Fruit fly (Drosophila melanogaster) whole organism, embryonic: ENCODE data around the gene CG31122.

Experiments used
- Antp ChIP-seq: fragments of 200-800 bp; sonication (Bioruptor generic); optimal IDR thresholded peaks from 3 replicates; lab custom pipeline; 2016; ENCODE audit warnings: missing biosample characterization, missing genetic modification characterization
- CG10274 ChIP-seq: fragments of 200-800 bp; sonication (Bioruptor generic); optimal IDR thresholded peaks from 3 replicates; lab custom pipeline; 2017; ENCODE audit warnings: missing biosample characterization, mild to moderate bottlenecking, missing genetic modification characterization
- CG11695 ChIP-seq: fragments of 200-800 bp; sonication (Bioruptor generic); IDR thresholded peaks from 3 replicates; pipeline ENCODE4 v1.3.6; 2022; ENCODE audit warnings: missing biosample characterization, missing genetic modification characterization
- CG12071 ChIP-seq: fragments of 200-800 bp; sonication (Bioruptor generic); optimal IDR thresholded peaks from 3 replicates; lab custom pipeline; 2018; ENCODE audit warnings: missing biosample characterization, mild to moderate bottlenecking, missing genetic modification characterization
- CG12104 ChIP-seq: fragments of 200-800 bp; sonication (Bioruptor generic); optimal IDR thresholded peaks from 3 replicates; lab custom pipeline; 2016; ENCODE audit warnings: missing biosample characterization, missing genetic modification characterization
- CG12155 ChIP-seq: fragments of 200-800 bp; sonication (Bioruptor generic); optimal IDR thresholded peaks from 3 replicates; lab custom pipeline; 2016; ENCODE audit warnings: missing biosample characterization, missing genetic modification characterization
- CG12299 ChIP-seq: fragments of 200-800 bp; sonication (Bioruptor generic); optimal IDR thresholded peaks from 2 replicates; lab custom pipeline; 2018; ENCODE audit warnings: missing biosample characterization, mild to moderate bottlenecking, missing genetic modification characterization
- CG13123 ChIP-seq: fragments of 200-800 bp; sonication (Bioruptor generic); optimal IDR thresholded peaks from 2 replicates; lab custom pipeline; 2016; ENCODE audit warnings: missing biosample characterization, missing genetic modification characterization
- CG13287 ChIP-seq: fragments of 200-800 bp; sonication (Bioruptor generic); IDR thresholded peaks from 2 replicates; pipeline ENCODE4 v1.3.6; 2022; ENCODE audit warnings: missing biosample characterization, missing genetic modification characterization; ENCODE audit not compliant: partially characterized antibody
- CG14014 ChIP-seq: fragments of 200-800 bp; sonication (Bioruptor generic); IDR thresholded peaks from 2 replicates; pipeline ENCODE4 v1.3.6; 2022; ENCODE audit warnings: missing biosample characterization, missing genetic modification characterization
- CG17612 ChIP-seq: fragments of 200-800 bp; sonication (Bioruptor generic); IDR thresholded peaks from 2 replicates; pipeline ENCODE4 v1.3.6; 2022; ENCODE audit warnings: missing biosample characterization, missing genetic modification characterization
- CG17829 ChIP-seq: fragments of 200-800 bp; optimal IDR thresholded peaks from 2 replicates; lab custom pipeline; 2019; ENCODE audit warnings: missing biosample characterization, mild to moderate bottlenecking, missing genetic modification characterization, moderate library complexity
- CG18011 ChIP-seq: fragments of 200-800 bp; sonication (Bioruptor generic); optimal IDR thresholded peaks from 2 replicates; lab custom pipeline; 2017; ENCODE audit warnings: missing biosample characterization, missing genetic modification characterization, mild to moderate bottlenecking, moderate library complexity, missing genotype
- CG30020 ChIP-seq: fragments of 200-800 bp; optimal IDR thresholded peaks from 2 replicates; lab custom pipeline; 2019; ENCODE audit warnings: missing biosample characterization, mild to moderate bottlenecking, missing genetic modification characterization, moderate library complexity
- CG30431 ChIP-seq: fragments of 200-800 bp; sonication (Bioruptor generic); optimal IDR thresholded peaks from 2 replicates; lab custom pipeline; 2017; ENCODE audit warnings: missing biosample characterization, missing genetic modification characterization
- CG31224 ChIP-seq: fragments of 200-800 bp; sonication (Bioruptor generic); IDR thresholded peaks from 2 replicates; pipeline ENCODE4 v1.3.6; 2022; ENCODE audit warnings: missing biosample characterization, missing genetic modification characterization
- CG7357 ChIP-seq: fragments of 200-800 bp; sonication (Bioruptor generic); IDR thresholded peaks from 3 replicates; pipeline ENCODE4 v1.3.6; 2022; ENCODE audit warnings: missing biosample characterization, missing genetic modification characterization
- D19A ChIP-seq: fragments of 200-800 bp; optimal IDR thresholded peaks from 3 replicates; lab custom pipeline; 2019; ENCODE audit warnings: missing biosample characterization, mild to moderate bottlenecking, missing genetic modification characterization, moderate library complexity
- Dref ChIP-seq: fragments of 200-800 bp; sonication (Bioruptor generic); IDR thresholded peaks from 2 replicates; pipeline ENCODE4 v1.3.6; 2022; ENCODE audit warnings: missing biosample characterization, missing genetic modification characterization
- Hmr ChIP-seq: fragments of 200-800 bp; sonication (Bioruptor generic); optimal IDR thresholded peaks from 3 replicates; lab custom pipeline; 2017; ENCODE audit warnings: mild to moderate bottlenecking, missing biosample characterization, missing genetic modification reagents, missing genetic modification characterization
- Max ChIP-seq: fragments of 200-800 bp; sonication (Bioruptor generic); optimal IDR thresholded peaks from 2 replicates; lab custom pipeline; 2016; ENCODE audit warnings: missing biosample characterization, mild to moderate bottlenecking, missing genetic modification characterization
- Myb ChIP-seq: fragments of 200-800 bp; sonication (Bioruptor generic); optimal IDR thresholded peaks from 2 replicates; lab custom pipeline; 2016; ENCODE audit warnings: missing biosample characterization, missing genetic modification characterization
- NK7.1 ChIP-seq: fragments of 200-800 bp; sonication (Bioruptor generic); optimal IDR thresholded peaks from 3 replicates; lab custom pipeline; 2016; ENCODE audit warnings: missing biosample characterization, missing genetic modification characterization
- Trl ChIP-seq, 3 experiments: fragments of >200 bp in 2 of 3; fragments of 200-800 bp in 1 of 3; sonication (Bioruptor generic) in 1 of 3; optimal IDR thresholded peaks; 2 replicates in 1 of 3; 3 replicates in 2 of 3; lab custom pipeline; 2016 to 2017; ENCODE audit warnings: missing biosample characterization in 1 of 3, missing genetic modification characterization in 1 of 3
- ab ChIP-seq: fragments of 200-800 bp; sonication (Bioruptor generic); optimal IDR thresholded peaks from 2 replicates; lab custom pipeline; 2016; ENCODE audit warnings: missing biosample characterization, missing genetic modification characterization
- al ChIP-seq: fragments of 200-800 bp; sonication (Bioruptor generic); IDR thresholded peaks from 2 replicates; pipeline ENCODE4 v1.3.6; 2022; ENCODE audit warnings: missing biosample characterization, missing genetic modification characterization
- ap ChIP-seq: fragments of 200-800 bp; sonication (Bioruptor generic); IDR thresholded peaks from 2 replicates; pipeline ENCODE4 v1.3.6; 2022; ENCODE audit warnings: missing biosample characterization, missing genetic modification characterization
- az2 ChIP-seq: fragments of 200-800 bp; sonication (Bioruptor generic); optimal IDR thresholded peaks from 3 replicates; lab custom pipeline; 2016; ENCODE audit warnings: missing biosample characterization, missing genetic modification characterization
- crp ChIP-seq, 2 experiments: fragments of 200-800 bp; sonication (Bioruptor generic); optimal IDR thresholded peaks; 2 replicates in 1 of 2; 3 replicates in 1 of 2; lab custom pipeline; 2017; ENCODE audit warnings: missing biosample characterization in 2 of 2, missing genetic modification characterization in 2 of 2, mild to moderate bottlenecking in 1 of 2, moderate library complexity in 1 of 2
- dati ChIP-seq: fragments of 200-800 bp; sonication (Bioruptor generic); IDR thresholded peaks from 2 replicates; pipeline ENCODE4 v1.3.6; 2022; ENCODE audit warnings: missing biosample characterization, missing genetic modification characterization
- disco-r ChIP-seq: fragments of 200-800 bp; sonication (Bioruptor generic); optimal IDR thresholded peaks from 2 replicates; lab custom pipeline; 2016; ENCODE audit warnings: missing biosample characterization, missing genetic modification characterization
- dmrt99B ChIP-seq: fragments of 200-800 bp; sonication (Bioruptor generic); optimal IDR thresholded peaks from 2 replicates; lab custom pipeline; 2018; ENCODE audit warnings: missing biosample characterization, mild to moderate bottlenecking, missing genetic modification characterization, moderate library complexity
- fd3F ChIP-seq: fragments of 200-800 bp; sonication (Bioruptor generic); optimal IDR thresholded peaks from 2 replicates; lab custom pipeline; 2018; ENCODE audit warnings: missing biosample characterization, mild to moderate bottlenecking, missing genetic modification characterization, moderate library complexity
- fd96Cb ChIP-seq: fragments of 200-800 bp; sonication (Bioruptor generic); optimal IDR thresholded peaks from 2 replicates; lab custom pipeline; 2018; ENCODE audit warnings: missing biosample characterization, mild to moderate bottlenecking, missing genetic modification characterization, moderate library complexity
- nau ChIP-seq: fragments of 200-800 bp; sonication (Bioruptor generic); optimal IDR thresholded peaks from 3 replicates; lab custom pipeline; 2017; ENCODE audit warnings: missing biosample characterization, mild to moderate bottlenecking, missing genetic modification characterization, missing genetic modification reagents
- nerfin-1 ChIP-seq: fragments of 200-800 bp; sonication (Bioruptor generic); optimal IDR thresholded peaks from 3 replicates; lab custom pipeline; 2019; ENCODE audit warnings: missing biosample characterization, mild to moderate bottlenecking, missing genetic modification characterization, moderate library complexity
- pzg ChIP-seq: fragments of 200-800 bp; sonication (Bioruptor generic); optimal IDR thresholded peaks from 3 replicates; lab custom pipeline; 2018; ENCODE audit warnings: missing biosample characterization, mild to moderate bottlenecking, missing genetic modification characterization, moderate library complexity
- ranshi ChIP-seq: fragments of 200-800 bp; sonication (Bioruptor generic); IDR thresholded peaks from 2 replicates; pipeline ENCODE4 v1.3.6; 2022; ENCODE audit warnings: missing biosample characterization, missing genetic modification characterization
- repo ChIP-seq: fragments of 200-800 bp; sonication (Bioruptor generic); optimal IDR thresholded peaks from 2 replicates; lab custom pipeline; 2016; ENCODE audit warnings: missing biosample characterization, missing genetic modification characterization
- rib ChIP-seq: fragments of 200-800 bp; sonication (Bioruptor generic); IDR thresholded peaks from 2 replicates; pipeline ENCODE4 v1.3.6; 2022; ENCODE audit warnings: missing biosample characterization, missing genetic modification characterization
- row ChIP-seq: fragments of 200-800 bp; sonication (Bioruptor generic); IDR thresholded peaks from 3 replicates; pipeline ENCODE4 v1.3.6; 2022; ENCODE audit warnings: missing biosample characterization, missing genetic modification characterization
- salm ChIP-seq: fragments of 200-800 bp; sonication (Bioruptor generic); optimal IDR thresholded peaks from 2 replicates; lab custom pipeline; 2018; ENCODE audit warnings: missing biosample characterization, mild to moderate bottlenecking, missing genetic modification characterization
- sens ChIP-seq: fragments of 200-800 bp; sonication (Bioruptor generic); peaks from one replicate; lab custom pipeline; 2016; ENCODE audit warnings: missing biosample characterization, missing genetic modification characterization
- slbo ChIP-seq: fragments of 200-800 bp; sonication (Bioruptor generic); IDR thresholded peaks from 2 replicates; pipeline ENCODE4 v1.3.6; 2022; ENCODE audit warnings: missing biosample characterization, missing genetic modification characterization
- tgo ChIP-seq: fragments of 200-800 bp; sonication (Bioruptor generic); IDR thresholded peaks from 3 replicates; pipeline ENCODE4 v1.3.6; 2022; ENCODE audit warnings: missing biosample characterization, missing genetic modification characterization
- tna ChIP-seq: fragments of 200-800 bp; sonication (Bioruptor generic); IDR thresholded peaks from 2 replicates; pipeline ENCODE4 v1.3.6; 2022; ENCODE audit warnings: missing biosample characterization, missing genetic modification characterization; ENCODE audit not compliant: partially characterized antibody
- vnd ChIP-seq: fragments of 200-800 bp; sonication (Bioruptor generic); IDR thresholded peaks from 3 replicates; pipeline ENCODE4 v1.3.6; 2022; ENCODE audit warnings: missing biosample characterization, missing genetic modification characterization; ENCODE audit not compliant: partially characterized antibody
- wek ChIP-seq: fragments of 200-800 bp; sonication (Bioruptor generic); optimal IDR thresholded peaks from 3 replicates; lab custom pipeline; 2018; ENCODE audit warnings: missing biosample characterization, mild to moderate bottlenecking, missing genetic modification characterization, moderate library complexity

The CG31122 gene

DNA sequence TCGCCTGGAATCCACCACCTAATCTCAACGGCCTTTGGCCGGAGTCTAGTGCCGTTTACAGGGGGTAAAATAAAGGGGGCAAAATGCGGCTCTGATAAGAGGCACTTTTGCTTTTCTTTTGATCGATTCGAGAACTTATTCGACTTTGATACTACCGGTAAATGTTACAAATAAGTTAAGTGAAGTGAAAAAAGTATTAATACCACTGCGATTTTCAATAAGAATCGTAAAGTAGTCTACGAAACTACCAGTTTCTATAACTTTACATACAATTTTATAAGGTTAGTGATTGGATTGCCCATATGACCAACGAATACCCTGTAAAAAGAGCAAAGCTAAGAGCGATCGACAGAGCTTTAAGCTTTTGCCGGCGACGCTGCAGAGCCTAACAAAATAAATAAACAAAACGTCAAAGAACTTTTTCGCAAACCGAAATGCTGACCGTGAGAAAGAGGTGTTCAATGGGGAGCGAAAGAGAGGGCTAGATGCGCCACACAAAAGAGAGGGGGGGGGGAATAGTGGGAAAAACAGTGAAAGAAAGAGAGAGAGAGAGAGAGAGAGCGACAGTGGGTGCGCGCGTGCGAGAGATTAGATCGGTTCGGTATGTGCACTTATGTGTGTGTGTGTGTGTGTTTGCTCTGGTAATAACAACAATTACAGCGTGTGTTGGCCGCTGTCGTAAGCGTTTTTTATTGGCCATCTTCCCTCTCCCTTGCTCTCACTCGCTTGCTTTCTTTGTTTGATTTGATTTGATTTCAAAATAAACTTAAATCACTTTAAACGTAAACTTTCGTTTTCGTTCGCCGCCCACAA, 24.1 kb upstream of the CG31122 start (continued):
- TF ChIP-seq dmrt99B (tag; lab: Kevin White, UChicago) (peak; percentile 78), CG7357 (no peak), CG17612 (GFP tag; lab: Robert Waterston, UW) (no peak), Hmr (GFP tag; lab: Kevin White, UChicago) (peak; percentile 72), CG17829 (tag; lab: Kevin White, UChicago) (peak; percentile 9), CG11695 (GFP tag; lab: Robert Waterston, UW) (peak; percentile 45; the same call in 1 of the 3 replicates), NK7.1 (GFP tag; lab: Kevin White, UChicago) (no peak), tgo (GFP tag; lab: Robert Waterston, UW) (0 out of 3 replicates have a peak, but pooled peaks have one; percentile 18), CG13287 (GFP tag; lab: Robert Waterston, UW) (no peak; the same call in 1 of the 2 replicates), slbo (GFP tag; lab: Robert Waterston, UW) (peak; percentile 80), Antp (GFP tag; lab: Kevin White, UChicago) (peak; percentile 50), Max (GFP tag; lab: Kevin White, UChicago) (peak; percentile 62), CG12155 (GFP tag; lab: Kevin White, UChicago) (peak; percentile 68), ap (GFP tag; lab: Robert Waterston, UW) (no peak), repo (GFP tag; lab: Kevin White, UChicago) (no peak), CG14014 (GFP tag; lab: Robert Waterston, UW) (peak; percentile 50; the same call in 1 of the 2 replicates), CG30020 (tag; lab: Kevin White, UChicago) (no peak), D19A (tag; lab: Kevin White, UChicago) (no peak), nau (peak; percentile 48), ranshi (GFP tag; lab: Robert Waterston, UW) (peak; percentile 71), nerfin-1 (no peak), fd96Cb (tag; lab: Kevin White, UChicago) (peak; percentile 75), disco-r (peak; percentile 4), vnd (GFP tag; lab: Robert Waterston, UW) (no peak), CG12071 (GFP tag; lab: Kevin White, UChicago) (peak; percentile 43), sens (peak; percentile 91), salm (tag; lab: Kevin White, UChicago) (no peak), pzg (no peak), Trl (optimal IDR thresholded peaks at IDR 0.05; lab: Kevin White, UChicago) (peak; percentile 67 to 92), Trl (GFP tag; optimal IDR thresholded peaks at IDR 0.05; lab: Kevin White, UChicago) (peak; percentile 29), CG12299 (tag; lab: Kevin White, UChicago) (no peak), CG13123 (GFP tag; lab: Kevin White, UChicago) (peak; percentile 24), az2 (GFP tag; lab: Kevin White, UChicago) (peak; percentile 48), rib (GFP tag; lab: Robert Waterston, UW) (peak; percentile 99), CG18011 (GFP tag; lab: Kevin White, UChicago) (peak; percentile 31), CG30431 (GFP tag; lab: Kevin White, UChicago) (peak; percentile 12), crp (GFP tag; optimal IDR thresholded peaks at IDR 0.05; lab: Kevin White, UChicago) (peak in 1 of 2 experiments; percentile 1), row (GFP tag; lab: Robert Waterston, UW) (peak; percentile 74), Myb (peak; percentile 64), wek (no peak), CG12104 (GFP tag; lab: Kevin White, UChicago) (no peak), dati (GFP tag; lab: Robert Waterston, UW) (0 out of 2 replicates have a peak, but pooled peaks have one; percentile 24), Dref (GFP tag; lab: Robert Waterston, UW) (no peak), CG31224 (GFP tag; lab: Robert Waterston, UW) (peak; percentile 33; the same call in 1 of the 2 replicates), al (GFP tag; lab: Robert Waterston, UW) (no peak), tna (GFP tag; lab: Robert Waterston, UW) (no peak), ab (GFP tag; lab: Kevin White, UChicago) (no peak), CG10274 (GFP tag; lab: Kevin White, UChicago) (peak; percentile 41), fd3F (GFP tag; lab: Kevin White, UChicago) (peak; percentile 20)
